Fruit fly (Drosophila melanogaster) whole organism, embryonic: ENCODE data around the gene Sf3b2.

Source experiments
- Abd-B ChIP-seq: fragments of 200-800 bp; sonication (Bioruptor generic); optimal IDR thresholded peaks from 2 replicates; lab custom pipeline; 2018; ENCODE audit warnings: missing biosample characterization, mild to moderate bottlenecking, missing genetic modification characterization, moderate library complexity
- Bgb ChIP-seq: fragments of 200-800 bp; sonication (Bioruptor generic); IDR thresholded peaks from 2 replicates; pipeline ENCODE4 v1.3.6; 2022; ENCODE audit warnings: missing biosample characterization, missing genetic modification characterization; ENCODE audit not compliant: partially characterized antibody
- BtbVII ChIP-seq: fragments of 200-800 bp; sonication (Bioruptor generic); optimal IDR thresholded peaks from 3 replicates; lab custom pipeline; 2017; ENCODE audit warnings: missing biosample characterization, mild to moderate bottlenecking, missing genetic modification characterization
- CG10274 ChIP-seq: fragments of 200-800 bp; sonication (Bioruptor generic); optimal IDR thresholded peaks from 3 replicates; lab custom pipeline; 2017; ENCODE audit warnings: missing biosample characterization, mild to moderate bottlenecking, missing genetic modification characterization
- CG10565 ChIP-seq: fragments of 200-800 bp; sonication (Bioruptor generic); optimal IDR thresholded peaks from 3 replicates; lab custom pipeline; 2016; ENCODE audit warnings: missing biosample characterization, mild to moderate bottlenecking, missing genetic modification characterization
- CG13424 ChIP-seq: fragments of 200-800 bp; sonication (Bioruptor generic); optimal IDR thresholded peaks from 2 replicates; lab custom pipeline; 2019; ENCODE audit warnings: missing biosample characterization, mild to moderate bottlenecking, missing genetic modification characterization, moderate library complexity
- CG1602 ChIP-seq: fragments of 200-800 bp; sonication (Bioruptor generic); optimal IDR thresholded peaks from 3 replicates; lab custom pipeline; 2016; ENCODE audit warnings: missing biosample characterization, missing genetic modification characterization
- CG1647 ChIP-seq: fragments of 200-800 bp; sonication (Bioruptor generic); optimal IDR thresholded peaks from 3 replicates; lab custom pipeline; 2016; ENCODE audit warnings: missing biosample characterization, missing genetic modification characterization
- CG16815 ChIP-seq: fragments of 200-800 bp; sonication (Bioruptor generic); optimal IDR thresholded peaks from 3 replicates; lab custom pipeline; 2017; ENCODE audit warnings: missing biosample characterization, mild to moderate bottlenecking, missing genetic modification characterization
- CG17186 ChIP-seq: fragments of 200-800 bp; sonication (Bioruptor generic); optimal IDR thresholded peaks from 3 replicates; lab custom pipeline; 2017; ENCODE audit warnings: missing biosample characterization, missing genetic modification reagents, missing genetic modification characterization
- CG1832 ChIP-seq: fragments of 200-800 bp; sonication (Bioruptor generic); optimal IDR thresholded peaks from 2 replicates; lab custom pipeline; 2017; ENCODE audit warnings: missing biosample characterization, mild to moderate bottlenecking, missing genetic modification characterization, inconsistent platforms
- CG2120 ChIP-seq: fragments of 200-800 bp; sonication (Bioruptor generic); optimal IDR thresholded peaks from 3 replicates; lab custom pipeline; 2016; ENCODE audit warnings: missing biosample characterization, missing genetic modification characterization
- CG2678 ChIP-seq: fragments of 200-800 bp; sonication (Bioruptor generic); optimal IDR thresholded peaks from 3 replicates; lab custom pipeline; 2019; ENCODE audit warnings: missing biosample characterization, mild to moderate bottlenecking, missing genetic modification characterization, moderate library complexity
- CG2712 ChIP-seq: fragments of 200-800 bp; optimal IDR thresholded peaks from 3 replicates; lab custom pipeline; 2019; ENCODE audit warnings: missing biosample characterization, mild to moderate bottlenecking, missing genetic modification characterization, moderate library complexity
- CG2875 ChIP-seq: fragments of 200-800 bp; sonication (Bioruptor generic); optimal IDR thresholded peaks from 2 replicates; lab custom pipeline; 2017; ENCODE audit warnings: missing biosample characterization, mild to moderate bottlenecking, missing genetic modification characterization, missing genetic modification reagents
- CG30403 ChIP-seq: fragments of 200-800 bp; sonication (Bioruptor generic); optimal IDR thresholded peaks from 3 replicates; lab custom pipeline; 2016; ENCODE audit warnings: missing biosample characterization, missing genetic modification characterization
- CG3407 ChIP-seq: fragments of 200-800 bp; sonication (Bioruptor generic); optimal IDR thresholded peaks from 2 replicates; lab custom pipeline; 2018; ENCODE audit warnings: missing biosample characterization, mild to moderate bottlenecking, missing genetic modification characterization
- CG4617 ChIP-seq: fragments of 200-800 bp; sonication (Bioruptor generic); optimal IDR thresholded peaks from 3 replicates; lab custom pipeline; 2016; ENCODE audit warnings: missing biosample characterization, missing genetic modification characterization, borderline replicate concordance
- CG6813 ChIP-seq: fragments of 200-800 bp; sonication (Bioruptor generic); optimal IDR thresholded peaks from 2 replicates; lab custom pipeline; 2017; ENCODE audit warnings: missing biosample characterization, missing genetic modification characterization, mild to moderate bottlenecking, moderate library complexity, missing genetic modification reagents
- CG7786 ChIP-seq: fragments of 200-800 bp; sonication (Bioruptor generic); optimal IDR thresholded peaks from 2 replicates; lab custom pipeline; 2016; ENCODE audit warnings: missing biosample characterization, missing genetic modification characterization
- CG9437 ChIP-seq: fragments of 200-800 bp; sonication (Bioruptor generic); optimal IDR thresholded peaks from 2 replicates; lab custom pipeline; 2018; ENCODE audit warnings: missing biosample characterization, mild to moderate bottlenecking, missing genetic modification characterization
- D19B ChIP-seq: fragments of 200-800 bp; sonication (Bioruptor generic); optimal IDR thresholded peaks from 2 replicates; lab custom pipeline; 2017; ENCODE audit warnings: missing biosample characterization, mild to moderate bottlenecking, missing genetic modification characterization
- E2f2 ChIP-seq: fragments of 200-800 bp; sonication (Bioruptor generic); IDR thresholded peaks from 2 replicates; pipeline ENCODE4 v1.3.6; 2022; ENCODE audit warnings: missing biosample characterization, missing genetic modification characterization
- Fer2 ChIP-seq: fragments of 200-800 bp; sonication (Bioruptor generic); optimal IDR thresholded peaks from 2 replicates; lab custom pipeline; 2018; ENCODE audit warnings: missing biosample characterization, mild to moderate bottlenecking, missing genetic modification characterization, moderate library complexity
- Hr39 ChIP-seq: fragments of >200 bp; optimal IDR thresholded peaks from 2 replicates; lab custom pipeline; 2017
- Hr51 ChIP-seq, 2 experiments: fragments of 200-800 bp; sonication (Bioruptor generic); optimal IDR thresholded peaks; 2 replicates in 1 of 2; 3 replicates in 1 of 2; lab custom pipeline; 2016 to 2018; ENCODE audit warnings: missing biosample characterization in 2 of 2, missing genetic modification characterization in 2 of 2, mild to moderate bottlenecking in 1 of 2, moderate library complexity in 1 of 2
- Mrtf ChIP-seq: fragments of 200-800 bp; sonication (Bioruptor generic); IDR thresholded peaks from 3 replicates; pipeline ENCODE4 v1.3.6; 2022; ENCODE audit warnings: missing biosample characterization, missing genetic modification characterization
- Oli ChIP-seq: fragments of 200-800 bp; sonication (Bioruptor generic); optimal IDR thresholded peaks from 2 replicates; lab custom pipeline; 2018; ENCODE audit warnings: missing biosample characterization, mild to moderate bottlenecking, missing genetic modification characterization, moderate library complexity
- Rfx ChIP-seq: fragments of 200-800 bp; sonication (Bioruptor generic); IDR thresholded peaks from 2 replicates; pipeline ENCODE4 v1.3.6; 2022; ENCODE audit warnings: missing biosample characterization, missing genetic modification characterization
- Ssrp ChIP-seq: fragments of 200-800 bp; sonication (Bioruptor generic); optimal IDR thresholded peaks from 2 replicates; lab custom pipeline; 2018; ENCODE audit warnings: missing biosample characterization, mild to moderate bottlenecking, missing genetic modification characterization, moderate library complexity
- Xbp1 ChIP-seq: fragments of 200-800 bp; sonication (Bioruptor generic); optimal IDR thresholded peaks from 3 replicates; lab custom pipeline; 2016; ENCODE audit warnings: missing biosample characterization, mild to moderate bottlenecking, missing genetic modification characterization
- al ChIP-seq: fragments of 200-800 bp; sonication (Bioruptor generic); IDR thresholded peaks from 2 replicates; pipeline ENCODE4 v1.3.6; 2022; ENCODE audit warnings: missing biosample characterization, missing genetic modification characterization
- ase ChIP-seq: fragments of 200-800 bp; sonication (Bioruptor generic); IDR thresholded peaks from 3 replicates; pipeline ENCODE4 v1.3.6; 2022; ENCODE audit warnings: missing biosample characterization, missing genetic modification characterization
- ato ChIP-seq: fragments of 200-800 bp; sonication (Bioruptor generic); IDR thresholded peaks from 2 replicates; pipeline ENCODE4 v1.3.6; 2022; ENCODE audit warnings: missing biosample characterization, missing genetic modification characterization; ENCODE audit not compliant: partially characterized antibody
- az2 ChIP-seq: fragments of 200-800 bp; sonication (Bioruptor generic); optimal IDR thresholded peaks from 3 replicates; lab custom pipeline; 2016; ENCODE audit warnings: missing biosample characterization, missing genetic modification characterization
- croc ChIP-seq: fragments of 200-800 bp; sonication (Bioruptor generic); conservative IDR thresholded peaks from 3 replicates; pipeline ENCODE4 v1.3.6; 2022; ENCODE audit warnings: missing biosample characterization, missing genetic modification characterization
- crp ChIP-seq, 2 experiments: fragments of 200-800 bp; sonication (Bioruptor generic); optimal IDR thresholded peaks; 2 replicates in 1 of 2; 3 replicates in 1 of 2; lab custom pipeline; 2017; ENCODE audit warnings: missing biosample characterization in 2 of 2, missing genetic modification characterization in 2 of 2, mild to moderate bottlenecking in 1 of 2, moderate library complexity in 1 of 2
- fd3F ChIP-seq: fragments of 200-800 bp; sonication (Bioruptor generic); optimal IDR thresholded peaks from 2 replicates; lab custom pipeline; 2018; ENCODE audit warnings: missing biosample characterization, mild to moderate bottlenecking, missing genetic modification characterization, moderate library complexity
- gce ChIP-seq: fragments of 200-800 bp; sonication (Bioruptor generic); IDR thresholded peaks from 3 replicates; pipeline ENCODE4 v1.3.6; 2022; ENCODE audit warnings: missing biosample characterization, missing genetic modification characterization
- gem ChIP-seq: fragments of 200-800 bp; sonication (Bioruptor generic); optimal IDR thresholded peaks from 2 replicates; lab custom pipeline; 2019; ENCODE audit warnings: missing biosample characterization, mild to moderate bottlenecking, missing genetic modification characterization, moderate library complexity
- kay ChIP-seq: fragments of 200-800 bp; sonication (Bioruptor generic); optimal IDR thresholded peaks from 2 replicates; lab custom pipeline; 2016; ENCODE audit warnings: missing biosample characterization, missing genetic modification characterization
- lilli ChIP-seq: fragments of 200-800 bp; sonication (Bioruptor generic); optimal IDR thresholded peaks from 3 replicates; lab custom pipeline; 2016; ENCODE audit warnings: missing biosample characterization, missing genetic modification characterization
- nau ChIP-seq: fragments of 200-800 bp; sonication (Bioruptor generic); optimal IDR thresholded peaks from 3 replicates; lab custom pipeline; 2017; ENCODE audit warnings: missing biosample characterization, mild to moderate bottlenecking, missing genetic modification characterization, missing genetic modification reagents
- pho ChIP-seq: fragments of 200-800 bp; sonication (Bioruptor generic); optimal IDR thresholded peaks from 2 replicates; lab custom pipeline; 2016; ENCODE audit warnings: missing biosample characterization, missing genetic modification characterization
- scrt ChIP-seq: fragments of 200-800 bp; sonication (Bioruptor generic); optimal IDR thresholded peaks from 2 replicates; lab custom pipeline; 2018; ENCODE audit warnings: missing biosample characterization, mild to moderate bottlenecking, missing genetic modification characterization, moderate library complexity
- slbo ChIP-seq: fragments of 200-800 bp; sonication (Bioruptor generic); IDR thresholded peaks from 2 replicates; pipeline ENCODE4 v1.3.6; 2022; ENCODE audit warnings: missing biosample characterization, missing genetic modification characterization
- tio ChIP-seq: fragments of 200-800 bp; sonication (Bioruptor generic); optimal IDR thresholded peaks from 2 replicates; lab custom pipeline; 2017; ENCODE audit warnings: missing biosample characterization, missing genetic modification characterization, inconsistent platforms
- unc-4 ChIP-seq: fragments of 200-800 bp; sonication (Bioruptor generic); IDR thresholded peaks from 2 replicates; pipeline ENCODE4 v1.3.6; 2022; ENCODE audit warnings: missing biosample characterization, missing genetic modification characterization; ENCODE audit not compliant: partially characterized antibody

The Sf3b2 gene

DNA sequence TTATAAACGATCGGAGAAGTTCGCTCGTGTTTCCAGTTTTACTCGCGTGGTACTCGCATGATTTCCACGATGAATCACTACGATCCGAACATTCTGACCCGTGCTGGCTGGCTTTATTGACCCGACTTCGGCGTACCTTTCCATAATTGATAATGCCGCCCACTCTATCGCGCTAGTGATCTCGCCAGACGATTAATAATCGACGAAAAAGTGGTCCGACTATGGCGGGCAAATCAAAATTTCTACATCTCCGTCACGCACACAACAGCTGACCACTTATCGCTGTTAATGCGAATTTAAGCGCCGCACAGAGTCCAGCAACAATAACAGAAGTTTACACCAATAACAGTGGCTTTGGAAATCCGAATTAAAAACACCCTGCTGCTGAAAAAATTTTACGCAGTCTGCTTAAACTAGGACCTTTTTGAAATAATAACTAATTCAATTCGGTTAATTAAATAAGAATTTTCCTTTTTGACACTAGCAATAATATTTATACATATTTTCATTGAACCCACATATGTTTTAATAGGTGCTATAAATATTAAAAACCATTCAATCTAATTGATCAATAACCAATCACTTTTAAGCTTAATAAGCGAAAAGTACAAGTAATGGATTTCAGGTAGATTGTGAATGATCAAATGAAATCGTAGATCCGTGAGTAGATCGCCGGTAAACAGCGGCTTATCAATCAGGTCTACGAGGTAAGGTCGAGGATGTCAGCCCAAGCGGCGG lies 26.9 kb upstream of the Sf3b2 start (continued):
- TF ChIP-seq lilli (GFP tag; lab: Kevin White, UChicago) (peak; percentile 50), gce (GFP tag; lab: Robert Waterston, UW) (no peak), unc-4 (GFP tag; lab: Robert Waterston, UW) (peak; percentile 51), al (peak; percentile 5; the same call in 1 of the 2 replicates), az2 (GFP tag; lab: Kevin White, UChicago) (peak; percentile 66), crp (GFP tag; optimal IDR thresholded peaks at IDR 0.05; lab: Kevin White, UChicago) (peak in 1 of 2 experiments; percentile 60), CG17186 (GFP tag; lab: Kevin White, UChicago) (no peak), Fer2 (no peak), CG7786 (GFP tag; lab: Kevin White, UChicago) (peak; percentile 41), scrt (GFP tag; lab: Kevin White, UChicago) (peak; percentile 6), CG4617 (GFP tag; lab: Kevin White, UChicago) (no peak), croc (GFP tag; lab: Robert Waterston, UW) (no peak), Hr51 (GFP tag; optimal IDR thresholded peaks at IDR 0.05; lab: Kevin White, UChicago) (peak; percentile 5 to 56), CG1647 (GFP tag; lab: Kevin White, UChicago) (peak; percentile 13), CG2678 (tag; lab: Kevin White, UChicago) (peak; percentile 72), Xbp1 (GFP tag; lab: Kevin White, UChicago) (peak; percentile 57), CG2120 (GFP tag; lab: Kevin White, UChicago) (peak; percentile 65), CG1832 (no peak), ase (GFP tag; lab: Robert Waterston, UW) (no peak), CG13424 (tag; lab: Kevin White, UChicago) (peak; percentile 54), Rfx (GFP tag; lab: Robert Waterston, UW) (peak; percentile 66; the same call in 1 of the 2 replicates), CG10274 (GFP tag; lab: Kevin White, UChicago) (peak; percentile 62), CG3407 (GFP tag; lab: Kevin White, UChicago) (no peak), Abd-B (peak; percentile 24), tio (peak; percentile 55), slbo (GFP tag; lab: Robert Waterston, UW) (peak; percentile 67), Hr39 (no peak), ato (no peak), kay (GFP tag; lab: Kevin White, UChicago) (peak; percentile 49), pho (GFP tag; lab: Kevin White, UChicago) (peak; percentile 31), fd3F (GFP tag; lab: Kevin White, UChicago) (peak; percentile 15), CG30403 (peak; percentile 70), Mrtf (peak; percentile 41; the same call in 2 of the 3 replicates), Bgb (peak; percentile 48; the same call in 1 of the 2 replicates), BtbVII (GFP tag; lab: Kevin White, UChicago) (peak; percentile 14), D19B (GFP tag; lab: Kevin White, UChicago) (peak; percentile 56), CG10565 (no peak), CG2875 (GFP tag; lab: Kevin White, UChicago) (no peak), Oli (tag; lab: Kevin White, UChicago) (peak; percentile 45), gem (tag; lab: Kevin White, UChicago) (peak; percentile 18), CG6813 (GFP tag; lab: Kevin White, UChicago) (no peak), E2f2 (peak; percentile 80), CG16815 (GFP tag; lab: Kevin White, UChicago) (no peak), CG2712 (tag; lab: Kevin White, UChicago) (peak; percentile 13), Ssrp (tag; lab: Kevin White, UChicago) (peak; percentile 33), CG9437 (peak; percentile 56), CG1602 (GFP tag; lab: Kevin White, UChicago) (no peak), nau (GFP tag; lab: Kevin White, UChicago) (no peak)
